Fruit fly (Drosophila melanogaster) whole organism, embryonic: ENCODE measurements around the gene CG16790.

Source experiments
- Abd-B ChIP-seq: fragments of 200-800 bp; sonication (Bioruptor generic); optimal IDR thresholded peaks from 2 replicates; lab custom pipeline; 2018; ENCODE audit warnings: missing biosample characterization, mild to moderate bottlenecking, missing genetic modification characterization, moderate library complexity
- Atf-2 ChIP-seq: fragments of 200-800 bp; sonication (Bioruptor generic); optimal IDR thresholded peaks from 2 replicates; lab custom pipeline; 2016; ENCODE audit warnings: missing biosample characterization, missing genetic modification characterization
- CG10147 ChIP-seq: fragments of 200-800 bp; sonication (Bioruptor generic); optimal IDR thresholded peaks from 2 replicates; lab custom pipeline; 2019; ENCODE audit warnings: missing biosample characterization, mild to moderate bottlenecking, missing genetic modification characterization, moderate library complexity
- CG1024 ChIP-seq: fragments of 200-800 bp; sonication (Bioruptor generic); IDR thresholded peaks from 2 replicates; pipeline ENCODE4 v1.3.6; 2022; ENCODE audit warnings: missing biosample characterization, missing genetic modification characterization
- CG10462 ChIP-seq: fragments of 200-800 bp; sonication (Bioruptor generic); optimal IDR thresholded peaks from 2 replicates; lab custom pipeline; 2016; ENCODE audit warnings: missing biosample characterization, missing genetic modification characterization
- CG10543 ChIP-seq: fragments of 200-800 bp; sonication (Bioruptor generic); optimal IDR thresholded peaks from 3 replicates; lab custom pipeline; 2017; ENCODE audit warnings: missing biosample characterization, mild to moderate bottlenecking, missing genetic modification characterization, moderate library complexity
- CG11723 ChIP-seq: fragments of 200-800 bp; sonication (Bioruptor generic); optimal IDR thresholded peaks from 2 replicates; lab custom pipeline; 2017; ENCODE audit warnings: missing biosample characterization, mild to moderate bottlenecking, missing genetic modification characterization
- CG1233 ChIP-seq: fragments of 200-800 bp; sonication (Bioruptor generic); optimal IDR thresholded peaks from 4 replicates; lab custom pipeline; 2018; ENCODE audit warnings: missing biosample characterization, mild to moderate bottlenecking, missing genetic modification characterization
- CG14965 ChIP-seq: fragments of 200-800 bp; sonication (Bioruptor generic); optimal IDR thresholded peaks from 2 replicates; lab custom pipeline; 2016; ENCODE audit warnings: missing biosample characterization, missing genetic modification characterization, borderline replicate concordance
- CG1647 ChIP-seq: fragments of 200-800 bp; sonication (Bioruptor generic); optimal IDR thresholded peaks from 3 replicates; lab custom pipeline; 2016; ENCODE audit warnings: missing biosample characterization, missing genetic modification characterization
- CG2120 ChIP-seq: fragments of 200-800 bp; sonication (Bioruptor generic); optimal IDR thresholded peaks from 3 replicates; lab custom pipeline; 2016; ENCODE audit warnings: missing biosample characterization, missing genetic modification characterization
- CG2712 ChIP-seq: fragments of 200-800 bp; optimal IDR thresholded peaks from 3 replicates; lab custom pipeline; 2019; ENCODE audit warnings: missing biosample characterization, mild to moderate bottlenecking, missing genetic modification characterization, moderate library complexity
- CG30020 ChIP-seq: fragments of 200-800 bp; optimal IDR thresholded peaks from 2 replicates; lab custom pipeline; 2019; ENCODE audit warnings: missing biosample characterization, mild to moderate bottlenecking, missing genetic modification characterization, moderate library complexity
- CG34224 ChIP-seq: fragments of 200-800 bp; sonication (Bioruptor generic); IDR thresholded peaks from 3 replicates; pipeline ENCODE4 v1.3.6; 2022; ENCODE audit warnings: missing biosample characterization, missing genetic modification characterization; ENCODE audit not compliant: partially characterized antibody
- CG4404 ChIP-seq: fragments of 200-800 bp; sonication (Bioruptor generic); IDR thresholded peaks from 2 replicates; pipeline ENCODE4 v1.3.6; 2022; ENCODE audit warnings: missing biosample characterization, missing genetic modification characterization
- CG4707 ChIP-seq: fragments of 200-800 bp; sonication (Bioruptor generic); optimal IDR thresholded peaks from 2 replicates; lab custom pipeline; 2018; ENCODE audit warnings: missing biosample characterization, mild to moderate bottlenecking, missing genetic modification characterization, moderate library complexity
- CG6791 ChIP-seq: fragments of 200-800 bp; sonication (Bioruptor generic); IDR thresholded peaks from 3 replicates; pipeline ENCODE4 v1.3.6; 2022; ENCODE audit warnings: missing biosample characterization, missing genetic modification characterization; ENCODE audit not compliant: partially characterized antibody
- CG8089 ChIP-seq: fragments of 200-800 bp; sonication (Bioruptor generic); optimal IDR thresholded peaks from 3 replicates; lab custom pipeline; 2016; ENCODE audit warnings: missing biosample characterization, missing genetic modification characterization
- CG9609 ChIP-seq: fragments of 200-800 bp; sonication (Bioruptor generic); optimal IDR thresholded peaks from 3 replicates; lab custom pipeline; 2016; ENCODE audit warnings: missing biosample characterization, missing genetic modification characterization
- CG9876 ChIP-seq: fragments of 200-800 bp; sonication (Bioruptor generic); optimal IDR thresholded peaks from 2 replicates; lab custom pipeline; 2016; ENCODE audit warnings: missing biosample characterization, missing genetic modification characterization
- Dad ChIP-seq: fragments of 200-800 bp; sonication (Bioruptor generic); optimal IDR thresholded peaks from 3 replicates; lab custom pipeline; 2016; ENCODE audit warnings: missing biosample characterization, missing genetic modification characterization
- Dfd ChIP-seq, 2 experiments: fragments of >200 bp; optimal IDR thresholded peaks; 2 replicates each; lab custom pipeline; 2017; ENCODE audit warnings: missing biosample characterization in 2 of 2, missing genetic modification characterization in 2 of 2
- Dp ChIP-seq: fragments of 200-800 bp; sonication (Bioruptor generic); optimal IDR thresholded peaks from 2 replicates; lab custom pipeline; 2018; ENCODE audit warnings: missing biosample characterization, mild to moderate bottlenecking, missing genetic modification characterization, moderate library complexity
- ERR ChIP-seq: fragments of 200-800 bp; sonication (Bioruptor generic); optimal IDR thresholded peaks from 2 replicates; lab custom pipeline; 2016; ENCODE audit warnings: missing biosample characterization, missing genetic modification characterization
- Kr ChIP-seq: fragments of 200-800 bp; sonication (Bioruptor generic); optimal IDR thresholded peaks from 2 replicates; lab custom pipeline; 2017; ENCODE audit warnings: missing biosample characterization, mild to moderate bottlenecking, missing genetic modification characterization
- PHDP ChIP-seq: fragments of 200-800 bp; sonication (Bioruptor generic); optimal IDR thresholded peaks from 3 replicates; lab custom pipeline; 2018; ENCODE audit warnings: missing biosample characterization, mild to moderate bottlenecking, missing genetic modification characterization, moderate library complexity
- Sin3A ChIP-seq: fragments of >200 bp; optimal IDR thresholded peaks from 2 replicates; lab custom pipeline; 2018
- Sry-δ ChIP-seq: fragments of 200-800 bp; sonication (Bioruptor generic); optimal IDR thresholded peaks from 2 replicates; lab custom pipeline; 2016; ENCODE audit warnings: missing biosample characterization, missing genetic modification characterization
- Ssrp ChIP-seq: fragments of 200-800 bp; sonication (Bioruptor generic); optimal IDR thresholded peaks from 2 replicates; lab custom pipeline; 2018; ENCODE audit warnings: missing biosample characterization, mild to moderate bottlenecking, missing genetic modification characterization, moderate library complexity
- Xrp1 ChIP-seq: fragments of 200-800 bp; sonication (Bioruptor generic); IDR thresholded peaks from 2 replicates; pipeline ENCODE4 v1.3.6; 2022; ENCODE audit warnings: missing biosample characterization, missing genetic modification characterization
- ap ChIP-seq: fragments of 200-800 bp; sonication (Bioruptor generic); IDR thresholded peaks from 2 replicates; pipeline ENCODE4 v1.3.6; 2022; ENCODE audit warnings: missing biosample characterization, missing genetic modification characterization
- ase ChIP-seq: fragments of 200-800 bp; sonication (Bioruptor generic); IDR thresholded peaks from 3 replicates; pipeline ENCODE4 v1.3.6; 2022; ENCODE audit warnings: missing biosample characterization, missing genetic modification characterization
- ash1 ChIP-seq: fragments of 200-800 bp; sonication (Bioruptor generic); optimal IDR thresholded peaks from 2 replicates; lab custom pipeline; 2018; ENCODE audit warnings: missing biosample characterization, mild to moderate bottlenecking, missing genetic modification characterization
- bcd ChIP-seq: fragments of 200-800 bp; sonication (Bioruptor generic); optimal IDR thresholded peaks from 2 replicates; lab custom pipeline; 2017; ENCODE audit warnings: missing biosample characterization, mild to moderate bottlenecking, missing genetic modification characterization
- chm ChIP-seq: fragments of 200-800 bp; sonication (Bioruptor generic); IDR thresholded peaks from 2 replicates; pipeline ENCODE4 v1.3.6; 2022; ENCODE audit warnings: missing biosample characterization, missing genetic modification characterization
- dati ChIP-seq: fragments of 200-800 bp; sonication (Bioruptor generic); IDR thresholded peaks from 2 replicates; pipeline ENCODE4 v1.3.6; 2022; ENCODE audit warnings: missing biosample characterization, missing genetic modification characterization
- ems ChIP-seq: fragments of 200-800 bp; sonication (Bioruptor generic); optimal IDR thresholded peaks from 3 replicates; lab custom pipeline; 2016; ENCODE audit warnings: missing biosample characterization, missing genetic modification characterization
- fd3F ChIP-seq: fragments of 200-800 bp; sonication (Bioruptor generic); optimal IDR thresholded peaks from 2 replicates; lab custom pipeline; 2018; ENCODE audit warnings: missing biosample characterization, mild to moderate bottlenecking, missing genetic modification characterization, moderate library complexity
- kah ChIP-seq: fragments of 200-800 bp; sonication (Bioruptor generic); optimal IDR thresholded peaks from 2 replicates; lab custom pipeline; 2018; ENCODE audit warnings: missing biosample characterization, mild to moderate bottlenecking, missing genetic modification characterization
- ken ChIP-seq: fragments of 200-800 bp; sonication (Bioruptor generic); IDR thresholded peaks from 3 replicates; pipeline ENCODE4 v1.3.6; 2022; ENCODE audit warnings: missing biosample characterization, missing genetic modification characterization
- mam ChIP-seq: fragments of 200-800 bp; sonication (Bioruptor generic); optimal IDR thresholded peaks from 3 replicates; lab custom pipeline; 2016; ENCODE audit warnings: missing biosample characterization, missing genetic modification characterization
- mirr ChIP-seq: fragments of 200-800 bp; sonication (Bioruptor generic); optimal IDR thresholded peaks from 3 replicates; lab custom pipeline; 2018; ENCODE audit warnings: missing biosample characterization, mild to moderate bottlenecking, missing genetic modification characterization
- nom ChIP-seq: fragments of 200-800 bp; sonication (Bioruptor generic); optimal IDR thresholded peaks from 2 replicates; lab custom pipeline; 2017; ENCODE audit warnings: missing biosample characterization, missing genetic modification characterization, mild to moderate bottlenecking, moderate library complexity, missing genetic modification reagents
- onecut ChIP-seq: fragments of 200-800 bp; sonication (Bioruptor generic); IDR thresholded peaks from 2 replicates; pipeline ENCODE4 v1.3.6; 2022; ENCODE audit warnings: missing biosample characterization, missing genetic modification characterization
- p53 ChIP-seq: fragments of 200-800 bp; sonication (Bioruptor generic); optimal IDR thresholded peaks from 2 replicates; lab custom pipeline; 2016; ENCODE audit warnings: missing biosample characterization, missing genetic modification characterization
- peb ChIP-seq: fragments of 200-800 bp; sonication (Bioruptor generic); IDR thresholded peaks from 2 replicates; pipeline ENCODE4 v1.3.6; 2022; ENCODE audit warnings: missing biosample characterization, missing genetic modification characterization
- row ChIP-seq: fragments of 200-800 bp; sonication (Bioruptor generic); IDR thresholded peaks from 3 replicates; pipeline ENCODE4 v1.3.6; 2022; ENCODE audit warnings: missing biosample characterization, missing genetic modification characterization
- scrt ChIP-seq: fragments of 200-800 bp; sonication (Bioruptor generic); optimal IDR thresholded peaks from 2 replicates; lab custom pipeline; 2018; ENCODE audit warnings: missing biosample characterization, mild to moderate bottlenecking, missing genetic modification characterization, moderate library complexity
- sens-2 ChIP-seq: fragments of 200-800 bp; sonication (Bioruptor generic); IDR thresholded peaks from 2 replicates; pipeline ENCODE4 v1.3.6; 2022; ENCODE audit warnings: missing biosample characterization, missing genetic modification characterization
- usp ChIP-seq: fragments of >200 bp; optimal IDR thresholded peaks from 2 replicates; lab custom pipeline; 2017; ENCODE audit warnings: missing biosample characterization, missing genetic modification characterization
- wek ChIP-seq: fragments of 200-800 bp; sonication (Bioruptor generic); optimal IDR thresholded peaks from 3 replicates; lab custom pipeline; 2018; ENCODE audit warnings: missing biosample characterization, mild to moderate bottlenecking, missing genetic modification characterization, moderate library complexity
- z ChIP-seq: fragments of 200-800 bp; sonication (Bioruptor generic); IDR thresholded peaks from 3 replicates; pipeline ENCODE4 v1.3.6; 2022; ENCODE audit warnings: missing biosample characterization, missing genetic modification characterization

CG16790 gene

dm6 chr3R:9590952-9591532 lies 21.0 kb upstream of the CG16790 start, which contains the start of the genes bocks and CG8312 (continued):
- TF ChIP-seq CG30020 (tag; lab: Kevin White, UChicago) (peak; percentile 45), Abd-B (GFP tag; lab: Kevin White, UChicago) (peak; percentile 34), Kr (GFP tag; lab: Kevin White, UChicago) (no peak), p53 (no peak), CG6791 (GFP tag; lab: Robert Waterston, UW) (no peak), CG10147 (GFP tag; lab: Kevin White, UChicago) (peak; percentile 47), CG4404 (no peak), wek (GFP tag; lab: Kevin White, UChicago) (no peak), Dad (GFP tag; lab: Kevin White, UChicago) (peak; percentile 59), PHDP (tag; lab: Kevin White, UChicago) (peak; percentile 14), onecut (GFP tag; lab: Robert Waterston, UW) (peak; percentile 74), mirr (no peak), bcd (GFP tag; lab: Kevin White, UChicago) (no peak), nom (GFP tag; lab: Kevin White, UChicago) (no peak), Ssrp (tag; lab: Kevin White, UChicago) (no peak), row (GFP tag; lab: Robert Waterston, UW) (no peak), ap (no peak), CG2120 (GFP tag; lab: Kevin White, UChicago) (peak; percentile 78), CG11723 (no peak), z (GFP tag; lab: Robert Waterston, UW) (no peak), kah (GFP tag; lab: Kevin White, UChicago) (peak; percentile 100), Dfd (GFP tag; optimal IDR thresholded peaks at IDR 0.05; lab: Kevin White, UChicago) (no peak), chm (GFP tag; lab: Robert Waterston, UW) (no peak), dati (GFP tag; lab: Robert Waterston, UW) (no peak), CG9876 (GFP tag; lab: Kevin White, UChicago) (peak; percentile 40), peb (GFP tag; lab: Robert Waterston, UW) (no peak), CG1233 (GFP tag; lab: Kevin White, UChicago) (peak; percentile 35), ase (GFP tag; lab: Robert Waterston, UW) (no peak), CG10543 (GFP tag; lab: Kevin White, UChicago) (peak; percentile 67), ken (no peak), CG4707 (GFP tag; lab: Kevin White, UChicago) (no peak), CG14965 (GFP tag; lab: Kevin White, UChicago) (no peak), fd3F (GFP tag; lab: Kevin White, UChicago) (no peak), scrt (GFP tag; lab: Kevin White, UChicago) (peak; percentile 94), Xrp1 (GFP tag; lab: Robert Waterston, UW) (no peak), Atf-2 (GFP tag; lab: Kevin White, UChicago) (peak; percentile 51), CG9609 (GFP tag; lab: Kevin White, UChicago) (peak; percentile 59), ems (GFP tag; lab: Kevin White, UChicago) (peak; percentile 65), ash1 (no peak), CG10462 (GFP tag; lab: Kevin White, UChicago) (no peak), ERR (GFP tag; lab: Kevin White, UChicago) (peak; percentile 80), Sin3A (lab: Kevin White, UChicago) (peak; percentile 99), Sry-δ (peak; percentile 99), CG1024 (GFP tag; lab: Robert Waterston, UW) (no peak), CG1647 (GFP tag; lab: Kevin White, UChicago) (peak; percentile 17), sens-2 (GFP tag; lab: Robert Waterston, UW) (no peak), usp (GFP tag; lab: Kevin White, UChicago) (no peak), CG34224 (GFP tag; lab: Robert Waterston, UW) (no peak), mam (peak; percentile 65), CG8089 (GFP tag; lab: Kevin White, UChicago) (peak; percentile 12), Dp (GFP tag; lab: Kevin White, UChicago) (peak; percentile 67), CG2712 (tag; lab: Kevin White, UChicago) (peak; percentile 54)
